Fruit fly (Drosophila melanogaster): ENCODE data around the gene ALiX.

The ALiX gene

dm6 chr3R:27699540-27700228 is at the start of gene ALiX:
Gene ALiX (minus strand): TSS chr3R:27700110.
- TF ChIP-seq Myc (optimal IDR thresholded peaks at IDR 0.05) (no peak), psq (optimal IDR thresholded peaks at IDR 0.05) (no peak), h (optimal IDR thresholded peaks at IDR 0.05) (no peak), ttk (optimal IDR thresholded peaks at IDR 0.05) (no peak), insv (optimal IDR thresholded peaks at IDR 0.05) (no peak), Sin3A (optimal IDR thresholded peaks at IDR 0.05) (no peak)

dm6 chr3R:27740692-27741091 is 40.8 kb upstream of the ALiX start:
- TF ChIP-seq ttk (optimal IDR thresholded peaks at IDR 0.05) (no peak), psq (optimal IDR thresholded peaks at IDR 0.05) (no peak), h (optimal IDR thresholded peaks at IDR 0.05) (no peak), Myc (optimal IDR thresholded peaks at IDR 0.05) (no peak), Sin3A (optimal IDR thresholded peaks at IDR 0.05) (no peak), insv (optimal IDR thresholded peaks at IDR 0.05) (no peak)

- TF ChIP-seq Myc (optimal IDR thresholded peaks at IDR 0.05): no peak
- no peak for TF ChIP-seq psq (optimal IDR thresholded peaks at IDR 0.05)
- TF ChIP-seq Sin3A (optimal IDR thresholded peaks at IDR 0.05): no peak
- TF ChIP-seq ttk (optimal IDR thresholded peaks at IDR 0.05): no peak
- TF ChIP-seq insv (optimal IDR thresholded peaks at IDR 0.05): no peak
These were observed 40.1 kb upstream of the ALiX start for dm6 chr3R:27739999-27740398.

- no peak for TF ChIP-seq Myc (optimal IDR thresholded peaks at IDR 0.05)
- TF ChIP-seq psq (optimal IDR thresholded peaks at IDR 0.05): no peak
- TF ChIP-seq insv (optimal IDR thresholded peaks at IDR 0.05): no peak
- no peak for TF ChIP-seq h (optimal IDR thresholded peaks at IDR 0.05)
- no peak for TF ChIP-seq Sin3A (optimal IDR thresholded peaks at IDR 0.05)
- TF ChIP-seq ttk (optimal IDR thresholded peaks at IDR 0.05): no peak
These were observed 38.4 kb upstream of the ALiX start for dm6 chr3R:27738287-27738686.

- TF ChIP-seq insv (optimal IDR thresholded peaks at IDR 0.05) (no peak), Myc (optimal IDR thresholded peaks at IDR 0.05) (no peak), ttk (optimal IDR thresholded peaks at IDR 0.05) (no peak)
These were observed 37.1 kb upstream of the ALiX start for dm6 chr3R:27737038-27737437.

dm6 chr3R:27736367-27737005 is 36.6 kb upstream of the ALiX start, which contains the start of gene Ets98B:
Gene Ets98B (plus strand): TSS chr3R:27736538.
- TF ChIP-seq Myc (optimal IDR thresholded peaks at IDR 0.05): no peak
- TF ChIP-seq ttk (optimal IDR thresholded peaks at IDR 0.05): no peak
- no peak for TF ChIP-seq psq (optimal IDR thresholded peaks at IDR 0.05)
- TF ChIP-seq Sin3A (optimal IDR thresholded peaks at IDR 0.05): no peak
- no peak for TF ChIP-seq h (optimal IDR thresholded peaks at IDR 0.05)

dm6 chr3R:27706581-27707181 is 6.8 kb upstream of the ALiX start, which contains the start of the genes CROT and CG12877:
Gene CROT (minus strand): TSS chr3R:27706751.
Gene CG12877 (plus strand): TSS chr3R:27707100.
- TF ChIP-seq insv (optimal IDR thresholded peaks at IDR 0.05) (no peak), h (optimal IDR thresholded peaks at IDR 0.05) (no peak), Myc (optimal IDR thresholded peaks at IDR 0.05) (no peak)

- TF ChIP-seq ttk (optimal IDR thresholded peaks at IDR 0.05) (no peak), Myc (optimal IDR thresholded peaks at IDR 0.05) (no peak)
These were observed 6.2 kb upstream of the ALiX start for dm6 chr3R:27706039-27706580.

dm6 chr3R:27700229-27700573 is 291 bp upstream of the ALiX start, which contains the start of gene btz:
Gene btz (plus strand): TSS chr3R:27700361.
- TF ChIP-seq ttk (optimal IDR thresholded peaks at IDR 0.05): no peak
- no peak for TF ChIP-seq h (optimal IDR thresholded peaks at IDR 0.05)
- no peak for TF ChIP-seq Sin3A (optimal IDR thresholded peaks at IDR 0.05)
- no peak for TF ChIP-seq insv (optimal IDR thresholded peaks at IDR 0.05)
- TF ChIP-seq Myc (optimal IDR thresholded peaks at IDR 0.05): no peak
- no peak for TF ChIP-seq psq (optimal IDR thresholded peaks at IDR 0.05)

dm6 chr3R:27695019-27695418 is 4.9 kb downstream of the ALiX start, which contains the start of gene HSPBAP1:
Gene HSPBAP1 (plus strand): TSS chr3R:27695235.
- no peak for TF ChIP-seq psq (optimal IDR thresholded peaks at IDR 0.05)
- no peak for TF ChIP-seq ttk (optimal IDR thresholded peaks at IDR 0.05)
- TF ChIP-seq Myc (optimal IDR thresholded peaks at IDR 0.05): no peak
- no peak for TF ChIP-seq Sin3A (optimal IDR thresholded peaks at IDR 0.05)
- TF ChIP-seq h (optimal IDR thresholded peaks at IDR 0.05): no peak
- TF ChIP-seq insv (optimal IDR thresholded peaks at IDR 0.05): no peak

- TF ChIP-seq psq (optimal IDR thresholded peaks at IDR 0.05) (no peak), h (optimal IDR thresholded peaks at IDR 0.05) (no peak), insv (optimal IDR thresholded peaks at IDR 0.05) (no peak), Myc (optimal IDR thresholded peaks at IDR 0.05) (no peak), Sin3A (optimal IDR thresholded peaks at IDR 0.05) (no peak), ttk (optimal IDR thresholded peaks at IDR 0.05) (no peak)
These were observed 5.3 kb downstream of the ALiX start, which contains the start of gene Acp98AB for dm6 chr3R:27694583-27694982. Gene Acp98AB (plus strand): TSS chr3R:27694883.

dm6 chr3R:27694018-27694417 is 5.9 kb downstream of the ALiX start, which contains the start of gene CG43319:
Gene CG43319 (plus strand): TSS chr3R:27694318.
- TF ChIP-seq Myc (optimal IDR thresholded peaks at IDR 0.05) (no peak), ttk (optimal IDR thresholded peaks at IDR 0.05) (no peak), Sin3A (optimal IDR thresholded peaks at IDR 0.05) (no peak), insv (optimal IDR thresholded peaks at IDR 0.05) (no peak), h (optimal IDR thresholded peaks at IDR 0.05) (no peak), psq (optimal IDR thresholded peaks at IDR 0.05) (no peak)
